Worm (Caenorhabditis elegans) whole organism, L1 larva: Measurements from ENCODE around the gene fbxc-50.

Source experiments
- dpl-1 ChIP-seq, 3 experiments: fragments of 150-350 bp in 2 of 3; sonication (generic microtip) in 1 of 3; optimal IDR thresholded peaks; 2 replicates each; lab custom pipeline; 2014 to 2017; ENCODE audit warnings: missing biosample characterization in 3 of 3, missing genetic modification characterization in 3 of 3, missing genetic modification reagents in 3 of 3
- elt-2 ChIP-seq: sonication (generic microtip); optimal IDR thresholded peaks from 2 replicates; lab custom pipeline; 2016; ENCODE audit warnings: missing genetic modification characterization, mild to moderate bottlenecking, inconsistent platforms, missing compliant biosample characterization, missing genetic modification reagents
- lsy-2 ChIP-seq, 2 experiments: fragments of 150-350 bp; optimal IDR thresholded peaks; 2 replicates each; lab custom pipeline; 2014; ENCODE audit warnings: missing biosample characterization in 2 of 2, missing genetic modification characterization in 2 of 2

- TF ChIP-seq lsy-2 (tag; optimal IDR thresholded peaks at IDR 0.05; lab: Kevin White, UChicago), result no peak
- no peak for TF ChIP-seq elt-2
- TF ChIP-seq dpl-1 (GFP tag; optimal IDR thresholded peaks at IDR 0.05; lab: Kevin White, UChicago), result no peak
Observed at ce11 chrII:3230422-3230821, 17.5 kb downstream of the fbxc-50 start, which contains the start of gene srh-297.
